Fruit fly (Drosophila melanogaster): Measurements from ENCODE around the gene Gr64e.

The Gr64e gene

DNA sequence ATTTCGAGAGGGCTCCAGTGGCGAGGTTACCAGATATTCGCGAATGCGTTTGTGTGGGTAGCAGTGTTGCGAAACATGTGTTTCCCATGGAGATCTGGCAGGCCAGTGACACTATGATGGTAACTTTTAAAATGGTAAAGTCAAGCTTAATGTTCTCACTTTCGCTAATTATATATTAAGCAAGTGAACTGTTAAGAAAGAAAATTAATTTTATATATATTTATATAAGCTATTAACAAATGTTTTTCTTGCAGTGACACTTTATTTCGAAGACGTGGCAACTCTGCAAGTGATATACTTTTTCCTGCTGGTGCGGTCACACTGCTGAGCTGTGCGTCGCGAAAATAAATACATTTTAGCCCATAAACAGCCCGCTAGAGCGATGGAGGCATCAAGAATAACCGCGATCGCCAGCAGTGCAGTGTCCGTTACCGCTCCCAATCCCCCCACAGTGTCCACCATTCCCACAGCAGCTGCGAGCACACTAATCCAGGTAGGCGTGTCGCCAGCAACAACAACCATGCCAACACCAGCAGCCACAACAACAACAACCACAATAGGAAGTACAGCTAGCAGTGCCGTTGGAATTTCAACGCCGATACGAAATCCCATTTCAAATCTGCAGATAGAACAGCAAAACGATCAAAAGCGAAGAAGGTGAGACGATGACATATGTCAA is 8.4 kb downstream of the Gr64e start, which contains the start of the genes CG11593 and Rcd5 (continued):
- peak; percentile 82 for TF ChIP-seq CG10366 (GFP tag; IDR thresholded peaks at IDR 0.05)
- TF ChIP-seq HLH3B (GFP tag; IDR thresholded peaks at IDR 0.05): peak; percentile 76
- TF ChIP-seq ewg (GFP tag; optimal IDR thresholded peaks at IDR 0.05): peak; percentile 32
- no peak for TF ChIP-seq CG10147 (GFP tag; optimal IDR thresholded peaks at IDR 0.05)
- TF ChIP-seq CG7786 (GFP tag; optimal IDR thresholded peaks at IDR 0.05): no peak
- TF ChIP-seq pho (GFP tag; optimal IDR thresholded peaks at IDR 0.05): peak; percentile 25
- peak; percentile 83 for TF ChIP-seq CoRest (tag; optimal IDR thresholded peaks at IDR 0.05)
- no peak for TF ChIP-seq h (optimal IDR thresholded peaks at IDR 0.05)
- TF ChIP-seq CG5245 (GFP tag; optimal IDR thresholded peaks at IDR 0.05): peak; percentile 24
- TF ChIP-seq tio (GFP tag; optimal IDR thresholded peaks at IDR 0.05): peak; percentile 47
- peak; percentile 79 for TF ChIP-seq stwl (tag; optimal IDR thresholded peaks at IDR 0.05)
- TF ChIP-seq Trl (optimal IDR thresholded peaks at IDR 0.05): no peak
- peak; percentile 22 for TF ChIP-seq Trl (GFP tag; optimal IDR thresholded peaks at IDR 0.05)
- peak; percentile 92 for TF ChIP-seq CG9932 (GFP tag; IDR thresholded peaks at IDR 0.05)
- peak; percentile 66 for TF ChIP-seq pzg (GFP tag; optimal IDR thresholded peaks at IDR 0.05)
- no peak for TF ChIP-seq NC2β (GFP tag; optimal IDR thresholded peaks at IDR 0.05)
- TF ChIP-seq ken (GFP tag; IDR thresholded peaks at IDR 0.05): peak; percentile 86
- TF ChIP-seq dmrt11E (tag; optimal IDR thresholded peaks at IDR 0.05): peak; percentile 65
- TF ChIP-seq Dbx (GFP tag; IDR thresholded peaks at IDR 0.05): peak; percentile 85
- peak; percentile 66 for TF ChIP-seq CG30431 (GFP tag; optimal IDR thresholded peaks at IDR 0.05)
- TF ChIP-seq CG8944 (GFP tag; optimal IDR thresholded peaks at IDR 0.05): peak; percentile 6
- TF ChIP-seq CG11504 (tag; optimal IDR thresholded peaks at IDR 0.05): no peak
- TF ChIP-seq Xrp1 (GFP tag; IDR thresholded peaks at IDR 0.05): no peak; the same call in 1 of the 2 replicates
- no peak for TF ChIP-seq CG7839 (tag; optimal IDR thresholded peaks at IDR 0.05)
- no peak for TF ChIP-seq Hand (GFP tag; optimal IDR thresholded peaks at IDR 0.05)
- no peak for TF ChIP-seq CG10959 (GFP tag; IDR thresholded peaks at IDR 0.05)
- no peak for TF ChIP-seq gem (tag; optimal IDR thresholded peaks at IDR 0.05)
- no peak for TF ChIP-seq emc (GFP tag; optimal IDR thresholded peaks at IDR 0.05)
- TF ChIP-seq her (GFP tag; optimal IDR thresholded peaks at IDR 0.05): no peak
- peak; percentile 55 for TF ChIP-seq CG4820 (GFP tag; optimal IDR thresholded peaks at IDR 0.05)
- TF ChIP-seq lov (optimal IDR thresholded peaks at IDR 0.05): no peak
- peak; percentile 67; the same call in 1 of the 3 replicates for TF ChIP-seq lov (GFP tag; IDR thresholded peaks at IDR 0.05)
- no peak for TF ChIP-seq sc (optimal IDR thresholded peaks at IDR 0.05)
- TF ChIP-seq sc (GFP tag; optimal IDR thresholded peaks at IDR 0.05): peak; percentile 31
- TF ChIP-seq mam (GFP tag; optimal IDR thresholded peaks at IDR 0.05): peak; percentile 46
- no peak for TF ChIP-seq exex (tag; optimal IDR thresholded peaks at IDR 0.05)
- TF ChIP-seq Ada2b (GFP tag; IDR thresholded peaks at IDR 0.05): peak; percentile 73
- peak; percentile 94 for TF ChIP-seq row (GFP tag; IDR thresholded peaks at IDR 0.05)
- no peak for TF ChIP-seq lola (GFP tag; optimal IDR thresholded peaks at IDR 0.05)
- TF ChIP-seq CG6175 (GFP tag; IDR thresholded peaks at IDR 0.05): peak; percentile 70; the same call in 2 of the 3 replicates
- no peak for TF ChIP-seq CG8478 (optimal IDR thresholded peaks at IDR 0.05)
- TF ChIP-seq Fer3 (tag; optimal IDR thresholded peaks at IDR 0.05): no peak
- TF ChIP-seq jing (GFP tag; optimal IDR thresholded peaks at IDR 0.05): no peak
- no peak for TF ChIP-seq Myb (GFP tag; optimal IDR thresholded peaks at IDR 0.05)
- TF ChIP-seq CG14965 (GFP tag; optimal IDR thresholded peaks at IDR 0.05; ENCODE audit: borderline replicate concordance): no peak
- peak; percentile 62; the same call in 1 of the 3 replicates for TF ChIP-seq CG14050 (GFP tag; IDR thresholded peaks at IDR 0.05)
- TF ChIP-seq Fer2 (tag; optimal IDR thresholded peaks at IDR 0.05): peak; percentile 24
- TF ChIP-seq Lpt (GFP tag; optimal IDR thresholded peaks at IDR 0.05): no peak
- no peak for TF ChIP-seq bsh (GFP tag; optimal IDR thresholded peaks at IDR 0.05)
- peak; percentile 62 for TF ChIP-seq Atf6 (GFP tag; IDR thresholded peaks at IDR 0.05)
- no peak for TF ChIP-seq Tbp (GFP tag; optimal IDR thresholded peaks at IDR 0.05)
- no peak for TF ChIP-seq crc (GFP tag; optimal IDR thresholded peaks at IDR 0.05)

All from whole organism, embryonic.